Worm (Caenorhabditis elegans) whole organism, L3 larva: ENCODE results near the gene srw-112.
"Not testable (repeated sequence)": the region's sequence is repeated elsewhere in the genome, so short reads cannot be mapped to it uniquely, and the experiment has no call there.

Experiments
- ZK546.5 ChIP-seq: sonication (generic microtip); optimal IDR thresholded peaks from 2 replicates; lab custom pipeline; 2017; ENCODE audit warnings: missing biosample characterization, missing genetic modification characterization
- ceh-16 ChIP-seq: sonication (generic microtip); optimal IDR thresholded peaks from 2 replicates; lab custom pipeline; 2017; ENCODE audit warnings: missing biosample characterization, missing genetic modification characterization
- ceh-28 ChIP-seq: fragments of 150-350 bp; optimal IDR thresholded peaks from 2 replicates; lab custom pipeline; 2014; ENCODE audit warnings: missing biosample characterization, missing genetic modification reagents, missing genetic modification characterization
- ceh-82 ChIP-seq: fragments of 150-350 bp; optimal IDR thresholded peaks from 2 replicates; lab custom pipeline; 2014; ENCODE audit warnings: missing biosample characterization, missing genetic modification characterization
- ceh-9 ChIP-seq: sonication (generic microtip); optimal IDR thresholded peaks from 2 replicates; lab custom pipeline; 2018; ENCODE audit warnings: missing biosample characterization, missing genetic modification characterization
- egl-27 ChIP-seq: sonication (generic microtip); optimal IDR thresholded peaks from 4 replicates; lab custom pipeline; 2017; ENCODE audit warnings: missing biosample characterization, missing genetic modification reagents, missing genetic modification characterization
- egl-5 ChIP-seq: fragments of 150-350 bp; optimal IDR thresholded peaks from 2 replicates; lab custom pipeline; 2017; ENCODE audit warnings: missing biosample characterization, missing genetic modification reagents, missing genetic modification characterization, inconsistent platforms
- elt-2 ChIP-seq: sonication (generic microtip); optimal IDR thresholded peaks from 2 replicates; lab custom pipeline; 2016; ENCODE audit warnings: missing genetic modification reagents, mild to moderate bottlenecking, missing genetic modification characterization, missing compliant biosample characterization
- elt-3 ChIP-seq, 3 experiments: fragments of 150-350 bp in 1 of 3; sonication (generic microtip) in 2 of 3; optimal IDR thresholded peaks; 2 replicates in 2 of 3; 4 replicates in 1 of 3; lab custom pipeline; 2014 to 2017; ENCODE audit warnings: missing biosample characterization in 3 of 3, missing genetic modification characterization in 3 of 3
- fkh-10 ChIP-seq: sonication (generic microtip); optimal IDR thresholded peaks from 2 replicates; lab custom pipeline; 2017; ENCODE audit warnings: missing biosample characterization, missing genetic modification reagents, missing genetic modification characterization
- fos-1 ChIP-seq: fragments of 150-350 bp; optimal IDR thresholded peaks from 2 replicates; lab custom pipeline; 2014; ENCODE audit warnings: missing biosample characterization, missing genetic modification characterization
- jun-1 ChIP-seq: fragments of 150-350 bp; optimal IDR thresholded peaks from 2 replicates; lab custom pipeline; 2014; ENCODE audit warnings: missing biosample characterization, missing genetic modification reagents, missing genetic modification characterization
- lin-15B ChIP-seq: fragments of 150-350 bp; optimal IDR thresholded peaks from 2 replicates; lab custom pipeline; 2014; ENCODE audit warnings: missing biosample characterization, missing genetic modification characterization
- lin-39 ChIP-seq: fragments of 150-350 bp; optimal IDR thresholded peaks from 2 replicates; lab custom pipeline; 2018; ENCODE audit warnings: missing biosample characterization, missing genetic modification reagents, missing genetic modification characterization
- lsy-12 ChIP-seq: sonication (generic microtip); optimal IDR thresholded peaks from 2 replicates; lab custom pipeline; 2016; ENCODE audit warnings: mild to moderate bottlenecking, missing genetic modification characterization, missing compliant biosample characterization
- mml-1 ChIP-seq: fragments of 150-350 bp; sonication (generic microtip); optimal IDR thresholded peaks from 3 replicates; lab custom pipeline; 2014; ENCODE audit warnings: missing biosample characterization, missing genetic modification characterization
- nhr-23 ChIP-seq: fragments of 150-350 bp; optimal IDR thresholded peaks from 2 replicates; lab custom pipeline; 2014; ENCODE audit warnings: missing biosample characterization, missing genetic modification reagents, missing genetic modification characterization
- nhr-237 ChIP-seq: fragments of 150-350 bp; optimal IDR thresholded peaks from 2 replicates; lab custom pipeline; 2014; ENCODE audit warnings: missing biosample characterization, missing genetic modification characterization
- nhr-67 ChIP-seq: fragments of 150-350 bp; optimal IDR thresholded peaks from 2 replicates; lab custom pipeline; 2014; ENCODE audit warnings: missing biosample characterization, missing genetic modification characterization
- pha-4 ChIP-seq: fragments of 150-350 bp; optimal IDR thresholded peaks from 2 replicates; lab custom pipeline; 2014; ENCODE audit warnings: missing biosample characterization, missing genetic modification reagents, missing genetic modification characterization
- pqm-1 ChIP-seq: fragments of 150-350 bp; optimal IDR thresholded peaks from 2 replicates; lab custom pipeline; 2017; ENCODE audit warnings: missing biosample characterization, missing genetic modification characterization, inconsistent platforms
- sea-2 ChIP-seq: fragments of 150-350 bp; sonication (generic microtip); optimal IDR thresholded peaks from 4 replicates; lab custom pipeline; 2014; ENCODE audit warnings: missing biosample characterization, missing genetic modification reagents, missing genetic modification characterization
- unc-39 ChIP-seq: sonication (generic microtip); optimal IDR thresholded peaks from 4 replicates; lab custom pipeline; 2017; ENCODE audit warnings: missing biosample characterization, missing genetic modification characterization
- zag-1 ChIP-seq: fragments of 150-350 bp; optimal IDR thresholded peaks from 2 replicates; lab custom pipeline; 2014; ENCODE audit warnings: missing biosample characterization, missing genetic modification characterization
- ztf-11 ChIP-seq: fragments of 150-350 bp; optimal IDR thresholded peaks from 2 replicates; lab custom pipeline; 2014; ENCODE audit warnings: missing biosample characterization, missing genetic modification characterization
- ztf-4 ChIP-seq: fragments of 150-350 bp; optimal IDR thresholded peaks from 2 replicates; lab custom pipeline; 2014; ENCODE audit warnings: missing biosample characterization, missing genetic modification characterization

srw-112 gene

DNA sequence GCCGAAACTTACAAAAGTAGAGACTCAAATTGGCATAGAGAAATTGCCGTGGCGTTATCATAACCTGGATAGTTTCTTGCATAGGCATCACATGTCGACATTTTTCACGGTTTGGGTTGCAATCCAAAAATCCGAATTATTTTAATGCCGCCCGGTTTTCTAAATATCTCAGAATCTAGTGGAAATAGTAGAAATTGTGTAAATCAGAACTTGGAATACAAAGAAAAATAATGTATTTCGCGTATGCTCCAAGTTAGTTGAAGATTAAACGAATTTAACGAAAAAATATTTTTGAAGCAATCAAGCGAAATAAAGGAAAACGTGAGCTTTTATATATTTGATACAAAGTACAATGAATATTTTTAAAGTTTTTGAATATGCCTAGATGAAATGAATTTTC, 45.0 kb downstream of the srw-112 start, which contains the start of gene srw-144:
Gene srw-144 (minus strand): TSS at position 101 of the 400 bp plus-strand sequence.
- TF ChIP-seq jun-1 (tag; lab: Kevin White, UChicago), result no peak
- no peak for TF ChIP-seq lin-39
- TF ChIP-seq elt-3 (tag; optimal IDR thresholded peaks at IDR 0.05; lab: Kevin White, UChicago), result no peak
- TF ChIP-seq ceh-28 (tag; lab: Kevin White, UChicago), result no peak
- no peak for TF ChIP-seq ztf-11
- no peak for TF ChIP-seq egl-5 (tag; lab: Kevin White, UChicago)
- TF ChIP-seq lsy-12 (tag; lab: Kevin White, UChicago), result no peak
- TF ChIP-seq mml-1 (tag; lab: Kevin White, UChicago), result no peak
- TF ChIP-seq nhr-67, result no peak
- TF ChIP-seq ceh-9 (tag; lab: Kevin White, UChicago), result no peak
- no peak for TF ChIP-seq ceh-82 (tag; lab: Kevin White, UChicago)
- TF ChIP-seq ceh-16 (tag; lab: Kevin White, UChicago), result no peak
- no peak for TF ChIP-seq elt-2 (tag; lab: Kevin White, UChicago)
- no peak for TF ChIP-seq ztf-4 (tag; lab: Kevin White, UChicago)
- TF ChIP-seq zag-1 (tag; lab: Kevin White, UChicago), result no peak
- TF ChIP-seq unc-39 (tag; lab: Kevin White, UChicago), result no peak

DNA sequence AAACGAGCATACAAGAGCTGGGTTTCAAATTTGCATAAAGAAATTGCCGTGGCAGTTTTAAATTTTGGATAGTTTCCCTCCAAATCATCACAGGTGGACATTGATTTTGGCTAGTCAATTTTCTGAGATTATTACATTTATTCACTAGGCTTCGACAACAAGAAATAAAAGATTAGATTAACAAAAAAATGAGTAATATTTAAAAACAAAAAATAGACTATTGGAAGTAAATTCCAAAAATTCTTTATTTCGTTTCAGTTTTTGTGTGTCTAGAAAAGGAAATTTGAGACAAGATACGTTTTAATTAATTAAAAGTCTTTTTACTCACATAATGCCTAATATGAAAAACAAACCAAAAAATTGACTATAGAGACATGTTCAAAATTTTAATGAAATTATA, 47.7 kb downstream of the srw-112 start, which contains the start of gene srw-142:
Gene srw-142 (minus strand): TSS at position 101 of the 400 bp plus-strand sequence.
- TF ChIP-seq lin-15B (no peak), mml-1 (tag; lab: Kevin White, UChicago) (no peak), egl-27 (no peak), fkh-10 (GFP tag; lab: Kevin White, UChicago) (no peak), ceh-16 (tag; lab: Kevin White, UChicago) (no peak), fos-1 (tag; lab: Kevin White, UChicago) (no peak), pqm-1 (tag; lab: Kevin White, UChicago) (no peak), ceh-9 (tag; lab: Kevin White, UChicago) (no peak), ZK546.5 (tag; lab: Kevin White, UChicago) (no peak), lin-39 (no peak), nhr-237 (no peak), nhr-23 (tag; lab: Kevin White, UChicago) (no peak)

DNA sequence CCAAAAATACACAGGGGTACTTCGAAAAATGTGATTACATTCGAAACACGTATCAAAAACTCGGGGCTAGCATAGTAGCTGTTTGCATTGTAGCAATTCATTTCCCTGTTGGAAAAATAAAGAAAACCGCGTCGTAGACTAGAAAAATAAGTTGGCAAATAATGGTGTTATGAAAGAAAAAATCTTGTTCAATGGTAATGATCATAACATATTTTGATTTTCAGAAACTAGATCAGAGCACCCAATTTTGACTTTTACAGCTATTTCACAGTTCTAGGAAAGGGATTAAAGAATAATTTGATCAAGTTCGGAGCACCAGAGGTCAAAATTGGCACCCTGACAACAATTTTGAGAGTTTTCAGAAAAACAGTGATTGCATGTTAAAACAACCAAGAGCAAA, 50.5 kb downstream of the srw-112 start, which contains the start of gene srh-248:
Gene srh-248 (minus strand): TSS at position 101 of the 400 bp plus-strand sequence.
- TF ChIP-seq ZK546.5 (tag; lab: Kevin White, UChicago); sea-2; pha-4: not testable (repeated sequence)
